Worm (Caenorhabditis elegans) whole organism, L2 larva: ENCODE data around the gene B0228.1.

Experiments used
- blmp-1 ChIP-seq: sonication (generic microtip); optimal IDR thresholded peaks from 2 replicates; lab custom pipeline; 2017; ENCODE audit warnings: missing genetic modification characterization, mild to moderate bottlenecking, missing compliant biosample characterization, antibody characterized with exemption, moderate library complexity; ENCODE audit not compliant: insufficient read depth
- ceh-82 ChIP-seq: fragments of 150-350 bp; optimal IDR thresholded peaks from 2 replicates; lab custom pipeline; 2014; ENCODE audit warnings: missing biosample characterization, missing genetic modification characterization
- nhr-6 ChIP-seq: fragments of 150-350 bp; optimal IDR thresholded peaks from 2 replicates; lab custom pipeline; 2014; ENCODE audit warnings: missing biosample characterization, missing genetic modification characterization
- ztf-11 ChIP-seq: sonication (generic microtip); optimal IDR thresholded peaks from 2 replicates; lab custom pipeline; 2017; ENCODE audit warnings: missing biosample characterization, missing genetic modification characterization

ce11 chrII:7803174-7803573 is 48.0 kb downstream of the B0228.1 start:
- TF ChIP-seq ztf-11 (tag; lab: Kevin White, UChicago) (no peak), blmp-1 (no peak), nhr-6 (tag; lab: Kevin White, UChicago) (no peak), ceh-82 (no peak)
